Worm (Caenorhabditis elegans) whole organism, L4 larva: ENCODE results near the gene K02E7.11.

Experiments
- D1046.2 ChIP-seq: fragments of 200-800 bp; sonication (Bioruptor generic); IDR thresholded peaks from 2 replicates; pipeline ENCODE4 v1.3.6; 2022; ENCODE audit warnings: missing genetic modification characterization, missing compliant biosample characterization
- F10B5.3 ChIP-seq: sonication (generic microtip); optimal IDR thresholded peaks from 2 replicates; lab custom pipeline; 2016; ENCODE audit warnings: mild to moderate bottlenecking, missing genetic modification characterization, missing compliant biosample characterization
- F37D6.2 ChIP-seq: sonication (generic microtip); optimal IDR thresholded peaks from 2 replicates; lab custom pipeline; 2016; ENCODE audit warnings: mild to moderate bottlenecking, missing genetic modification characterization, missing compliant biosample characterization
- F44E2.7 ChIP-seq: fragments of 200-800 bp; sonication (Bioruptor generic); IDR thresholded peaks from 2 replicates; pipeline ENCODE4 v2.1.2; 2022; ENCODE audit warnings: missing genetic modification characterization, missing compliant biosample characterization
- F49E8.2 ChIP-seq: sonication (generic microtip); optimal IDR thresholded peaks from 2 replicates; lab custom pipeline; 2016; ENCODE audit warnings: missing compliant biosample characterization, mild to moderate bottlenecking, missing genetic modification characterization, borderline replicate concordance
- T20F7.1 ChIP-seq: fragments of 200-800 bp; sonication (Bioruptor generic); optimal IDR thresholded peaks from 2 replicates; lab custom pipeline; 2018; ENCODE audit warnings: mild to moderate bottlenecking, missing genetic modification characterization, missing compliant biosample characterization
- Y105C5A.15 ChIP-seq: fragments of 200-800 bp; sonication (Bioruptor generic); IDR thresholded peaks from 2 replicates; pipeline ENCODE4 v1.3.6; 2022; ENCODE audit warnings: missing genetic modification characterization, missing compliant biosample characterization
- Y5F2A.4 ChIP-seq: fragments of 200-800 bp; sonication (Bioruptor generic); optimal IDR thresholded peaks from 2 replicates; lab custom pipeline; 2018; ENCODE audit warnings: mild to moderate bottlenecking, missing genetic modification characterization, missing compliant biosample characterization
- Y75B8A.6 ChIP-seq: fragments of 200-800 bp; sonication (Bioruptor generic); IDR thresholded peaks from 2 replicates; pipeline ENCODE4 v1.3.6; 2022; ENCODE audit warnings: missing genetic modification reagents, missing genetic modification characterization, missing compliant biosample characterization
- aly-2 ChIP-seq: sonication (generic microtip); optimal IDR thresholded peaks from 2 replicates; lab custom pipeline; 2018; ENCODE audit warnings: missing biosample characterization, missing genetic modification characterization
- ceh-32 ChIP-seq: sonication (generic microtip); optimal IDR thresholded peaks from 2 replicates; lab custom pipeline; 2016; ENCODE audit warnings: mild to moderate bottlenecking, missing genetic modification characterization, missing compliant biosample characterization; ENCODE audit not compliant: poor library complexity
- ceh-62 ChIP-seq: sonication (generic microtip); optimal IDR thresholded peaks from 2 replicates; lab custom pipeline; 2017; ENCODE audit warnings: missing biosample characterization, missing genetic modification characterization
- ceh-82 ChIP-seq: sonication (generic microtip); optimal IDR thresholded peaks from 2 replicates; lab custom pipeline; 2017; ENCODE audit warnings: missing biosample characterization, missing genetic modification characterization
- ctbp-1 ChIP-seq: fragments of 200-800 bp; sonication (Bioruptor generic); IDR thresholded peaks from 2 replicates; pipeline ENCODE4 v1.3.6; 2022; ENCODE audit warnings: missing genetic modification reagents, missing genetic modification characterization, missing compliant biosample characterization
- daf-12 ChIP-seq: fragments of 150-350 bp; optimal IDR thresholded peaks from 2 replicates; lab custom pipeline; 2014; ENCODE audit warnings: missing biosample characterization, missing genetic modification reagents, missing genetic modification characterization
- daf-16 ChIP-seq, 3 experiments: sonication (generic microtip); optimal IDR thresholded peaks; 2 replicates each; lab custom pipeline; 2016 to 2017; ENCODE audit warnings: missing genetic modification characterization in 3 of 3, missing genetic modification reagents in 3 of 3, mild to moderate bottlenecking in 2 of 3, missing compliant biosample characterization in 2 of 3, missing biosample characterization in 1 of 3, moderate library complexity in 1 of 3
- daf-19 ChIP-seq: fragments of 200-800 bp; sonication (Bioruptor generic); conservative IDR thresholded peaks from 2 replicates; pipeline ENCODE4 v1.3.6; 2022; ENCODE audit warnings: missing genetic modification characterization, missing compliant biosample characterization
- dmd-8 ChIP-seq: fragments of 200-800 bp; sonication (Bioruptor generic); IDR thresholded peaks from 2 replicates; pipeline ENCODE4 v1.3.6; 2022; ENCODE audit warnings: missing genetic modification characterization, missing compliant biosample characterization
- dmd-9 ChIP-seq: fragments of 200-800 bp; sonication (Bioruptor generic); IDR thresholded peaks from 2 replicates; pipeline ENCODE4 v1.3.6; 2022; ENCODE audit warnings: missing genetic modification reagents, missing genetic modification characterization, missing compliant biosample characterization
- duxl-1 ChIP-seq: sonication (generic microtip); optimal IDR thresholded peaks from 2 replicates; lab custom pipeline; 2016; ENCODE audit warnings: mild to moderate bottlenecking, missing genetic modification characterization, moderate library complexity, missing compliant biosample characterization; ENCODE audit not compliant: poor library complexity
- egl-43 ChIP-seq: fragments of 200-800 bp; sonication (Bioruptor generic); IDR thresholded peaks from 2 replicates; pipeline ENCODE4 v1.3.6; 2022; ENCODE audit warnings: missing genetic modification reagents, missing genetic modification characterization, missing compliant biosample characterization
- fkh-10 ChIP-seq: fragments of 150-350 bp; optimal IDR thresholded peaks from 2 replicates; lab custom pipeline; 2014; ENCODE audit warnings: missing biosample characterization, missing genetic modification reagents, missing genetic modification characterization
- gei-8 ChIP-seq: fragments of 200-800 bp; sonication (Bioruptor generic); optimal IDR thresholded peaks from 2 replicates; lab custom pipeline; 2018; ENCODE audit warnings: mild to moderate bottlenecking, missing genetic modification characterization, missing compliant biosample characterization
- hlh-30 ChIP-seq: sonication (generic microtip); optimal IDR thresholded peaks from 2 replicates; lab custom pipeline; 2017; ENCODE audit warnings: antibody characterized with exemption, mild to moderate bottlenecking, missing genetic modification characterization, missing compliant biosample characterization; ENCODE audit not compliant: insufficient read depth
- hmg-1.1 ChIP-seq: fragments of 200-800 bp; sonication (Bioruptor generic); IDR thresholded peaks from 2 replicates; pipeline ENCODE4 v1.3.6; 2022; ENCODE audit warnings: missing genetic modification reagents, missing genetic modification characterization, missing compliant biosample characterization
- lin-1 ChIP-seq: fragments of 200-800 bp; sonication (Bioruptor generic); IDR thresholded peaks from 2 replicates; pipeline ENCODE4 v1.3.6; 2022; ENCODE audit warnings: missing genetic modification reagents, missing genetic modification characterization, missing compliant biosample characterization
- lin-13 ChIP-seq: fragments of 150-350 bp; optimal IDR thresholded peaks from 2 replicates; lab custom pipeline; 2014; ENCODE audit warnings: missing biosample characterization, missing genetic modification reagents, missing genetic modification characterization
- lin-38 ChIP-seq: fragments of 200-800 bp; sonication (Bioruptor generic); IDR thresholded peaks from 2 replicates; pipeline ENCODE4 v1.3.6; 2022; ENCODE audit warnings: missing genetic modification reagents, missing genetic modification characterization, missing compliant biosample characterization
- lin-39 ChIP-seq: fragments of 150-350 bp; optimal IDR thresholded peaks from 2 replicates; lab custom pipeline; 2014; ENCODE audit warnings: missing biosample characterization, missing genetic modification reagents, missing genetic modification characterization
- mdl-1 ChIP-seq, 2 experiments: fragments of 150-350 bp in 1 of 2; sonication (generic microtip) in 1 of 2; optimal IDR thresholded peaks; 2 replicates each; lab custom pipeline; 2014 to 2017; ENCODE audit warnings: missing biosample characterization in 2 of 2, missing genetic modification characterization in 2 of 2
- mep-1 ChIP-seq: fragments of 150-350 bp; sonication (generic microtip); optimal IDR thresholded peaks from 3 replicates; lab custom pipeline; 2014; ENCODE audit warnings: missing biosample characterization, missing genetic modification characterization
- mxl-3 ChIP-seq: fragments of 200-800 bp; sonication (Bioruptor generic); optimal IDR thresholded peaks from 2 replicates; lab custom pipeline; 2018; ENCODE audit warnings: mild to moderate bottlenecking, missing genetic modification characterization, missing compliant biosample characterization
- nhr-237 ChIP-seq: sonication (generic microtip); optimal IDR thresholded peaks from 2 replicates; lab custom pipeline; 2017; ENCODE audit warnings: missing biosample characterization, missing genetic modification characterization
- nhr-76 ChIP-seq: fragments of 150-350 bp; optimal IDR thresholded peaks from 2 replicates; lab custom pipeline; 2014; ENCODE audit warnings: missing biosample characterization, missing genetic modification characterization
- pha-4 ChIP-seq, 2 experiments: fragments of 150-350 bp in 1 of 2; fragments of 200-800 bp in 1 of 2; sonication (Bioruptor generic) in 1 of 2; IDR thresholded peaks in 1 of 2; optimal IDR thresholded peaks in 1 of 2; 2 replicates each; pipeline versions ENCODE4 v1.3.6 to Lab custom; 2014 to 2022; ENCODE audit warnings: missing genetic modification characterization in 2 of 2, missing genetic modification reagents in 2 of 2, missing biosample characterization in 1 of 2, missing compliant biosample characterization in 1 of 2
- php-3 ChIP-seq: fragments of 200-800 bp; sonication (Bioruptor generic); IDR thresholded peaks from 2 replicates; pipeline ENCODE4 v1.3.6; 2022; ENCODE audit warnings: missing genetic modification reagents, missing genetic modification characterization, missing compliant biosample characterization
- rbr-2 ChIP-seq: sonication (generic microtip); optimal IDR thresholded peaks from 2 replicates; lab custom pipeline; 2016; ENCODE audit warnings: missing genotype, missing genetic modification characterization, missing compliant biosample characterization
- snpc-1.2 ChIP-seq: fragments of 200-800 bp; sonication (Bioruptor generic); IDR thresholded peaks from 2 replicates; pipeline ENCODE4 v1.3.6; 2022; ENCODE audit warnings: missing genetic modification reagents, missing genetic modification characterization, missing compliant biosample characterization
- snpc-4 ChIP-seq: fragments of 150-350 bp; optimal IDR thresholded peaks from 2 replicates; lab custom pipeline; 2014; ENCODE audit warnings: missing biosample characterization, missing genetic modification characterization
- spr-3 ChIP-seq: fragments of 200-800 bp; sonication (Bioruptor generic); optimal IDR thresholded peaks from 2 replicates; lab custom pipeline; 2018; ENCODE audit warnings: mild to moderate bottlenecking, missing genetic modification characterization, missing compliant biosample characterization
- tag-97 ChIP-seq: fragments of 200-800 bp; sonication (Bioruptor generic); IDR thresholded peaks from 2 replicates; pipeline ENCODE4 v1.3.6; 2022; ENCODE audit warnings: missing genetic modification characterization, missing compliant biosample characterization
- tra-1 ChIP-seq: fragments of 200-800 bp; sonication (Bioruptor generic); IDR thresholded peaks from 2 replicates; pipeline ENCODE4 v1.3.6; 2022; ENCODE audit warnings: missing genetic modification reagents, missing genetic modification characterization, missing compliant biosample characterization
- zfp-2 ChIP-seq: sonication (generic microtip); optimal IDR thresholded peaks from 2 replicates; lab custom pipeline; 2016; ENCODE audit warnings: mild to moderate bottlenecking, missing genetic modification characterization, missing compliant biosample characterization
- ztf-11 ChIP-seq: fragments of 150-350 bp; optimal IDR thresholded peaks from 2 replicates; lab custom pipeline; 2014; ENCODE audit warnings: missing biosample characterization, missing genetic modification characterization
- ztf-7 ChIP-seq: fragments of 150-350 bp; optimal IDR thresholded peaks from 2 replicates; lab custom pipeline; 2014; ENCODE audit warnings: missing biosample characterization, missing genetic modification characterization

Gene K02E7.11

DNA sequence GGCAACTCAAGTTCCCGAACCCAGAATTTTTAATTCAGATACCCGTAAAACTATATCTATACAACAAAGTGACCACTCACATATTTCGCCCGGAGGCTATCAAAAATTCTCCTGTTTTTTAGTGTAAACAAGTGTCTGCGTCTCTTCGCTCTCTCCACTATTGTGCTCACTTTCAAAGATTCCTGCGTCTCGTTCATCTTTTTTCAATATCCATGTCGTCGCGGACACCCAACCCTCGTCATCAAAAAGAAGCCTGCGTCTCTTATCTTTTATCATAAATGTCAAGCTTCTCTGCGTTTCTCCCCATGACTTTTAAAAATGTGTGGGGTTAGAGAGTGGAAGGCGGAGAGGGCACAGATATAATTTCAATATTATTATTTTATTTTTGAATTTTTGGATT lies 9.6 kb upstream of the K02E7.11 start (continued):
- TF ChIP-seq ctbp-1 (GFP tag; lab: Robert Waterston, UW) (no peak), hmg-1.1 (GFP tag; lab: Robert Waterston, UW) (peak; percentile 41; the same call in 1 of the 2 replicates), F37D6.2 (peak; percentile 20), mdl-1 (tag; optimal IDR thresholded peaks at IDR 0.05; lab: Kevin White, UChicago) (peak in 1 of 2 experiments; percentile 65), mep-1 (tag; lab: Kevin White, UChicago) (peak; percentile 26), rbr-2 (tag; lab: Kevin White, UChicago) (peak; percentile 58), daf-16 (GFP tag; optimal IDR thresholded peaks at IDR 0.05; lab: Kevin White, UChicago) (peak in 1 of 2 experiments; percentile 74), daf-16 (tag; optimal IDR thresholded peaks at IDR 0.05; lab: Kevin White, UChicago) (peak; percentile 17)

- TF ChIP-seq dmd-9 (GFP tag; lab: Robert Waterston, UW) = no peak
- no peak for TF ChIP-seq dmd-8
- no peak for TF ChIP-seq ceh-32 (tag; lab: Kevin White, UChicago)
- TF ChIP-seq duxl-1 = no peak
- TF ChIP-seq lin-38 (GFP tag; lab: Robert Waterston, UW) = no peak
- TF ChIP-seq F10B5.3 = no peak
These were observed 7.5 kb upstream of the K02E7.11 start, which contains the start of gene K02E7.1 for ce11 chrII:1082859-1083258. K02E7.1 (plus strand) TSS chrII:1083159.

DNA sequence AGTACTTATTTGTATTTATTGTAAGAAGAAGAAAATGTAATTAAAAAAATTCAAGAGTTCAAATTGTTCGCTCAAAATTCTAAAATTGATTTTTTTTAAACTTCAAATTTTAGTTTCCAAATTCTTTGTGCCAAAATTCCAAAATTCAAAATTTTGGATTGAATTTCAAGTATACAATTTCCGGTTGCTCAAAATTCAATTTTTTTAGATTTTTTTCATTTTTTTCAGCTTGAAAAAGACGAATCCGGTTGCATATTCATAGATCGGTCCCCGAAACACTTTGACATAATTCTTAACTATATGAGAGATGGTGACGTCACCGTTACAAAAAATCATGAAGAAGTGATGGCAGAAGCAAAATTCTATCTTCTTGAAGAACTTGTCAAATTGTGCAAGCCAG lies 3.2 kb downstream of the K02E7.11 start, which contains the start of gene K02E7.4:
Gene K02E7.4, plus strand, starts transcription at position 301 of the 400 bp plus-strand sequence.
- TF ChIP-seq daf-19 (GFP tag; lab: Robert Waterston, UW) (no peak), F49E8.2 (tag; lab: Kevin White, UChicago) (no peak), nhr-76 (no peak), ceh-62 (no peak), lin-38 (GFP tag; lab: Robert Waterston, UW) (no peak), daf-12 (tag; lab: Kevin White, UChicago) (no peak), ceh-82 (tag; lab: Kevin White, UChicago) (no peak), fkh-10 (no peak), Y75B8A.6 (GFP tag; lab: Robert Waterston, UW) (no peak), hlh-30 (tag; lab: Kevin White, UChicago) (no peak), mxl-3 (GFP tag; lab: Kevin White, UChicago) (no peak)
- TF ChIP-seq, all 104 proteins: peak for 0

ce11 chrII:1071432-1071831 lies 3.9 kb downstream of the K02E7.11 start:
- no peak for TF ChIP-seq Y5F2A.4 (GFP tag; lab: Kevin White, UChicago)
- no peak for TF ChIP-seq snpc-1.2 (GFP tag; lab: Robert Waterston, UW)
- no peak for TF ChIP-seq tra-1 (GFP tag; lab: Robert Waterston, UW)
- no peak for TF ChIP-seq nhr-237 (tag; lab: Kevin White, UChicago)
- TF ChIP-seq snpc-4 (tag; lab: Kevin White, UChicago) = no peak
- no peak for TF ChIP-seq aly-2
- no peak for TF ChIP-seq gei-8
- TF ChIP-seq zfp-2 (tag; lab: Kevin White, UChicago) = no peak
- no peak for TF ChIP-seq F10B5.3
- TF ChIP-seq duxl-1 = no peak

ce11 chrII:1070875-1071274 lies 4.4 kb downstream of the K02E7.11 start, which contains the start of gene K02E7.12:
K02E7.12 (plus strand) TSS chrII:1071175.
- TF ChIP-seq pha-4 (GFP tag; IDR thresholded peaks at IDR 0.05; lab: Robert Waterston, UW) = no peak
- no peak for TF ChIP-seq pha-4 (tag; optimal IDR thresholded peaks at IDR 0.05; lab: Kevin White, UChicago)
- TF ChIP-seq lin-1 (GFP tag; lab: Robert Waterston, UW) = no peak
- no peak for TF ChIP-seq ztf-11 (tag; lab: Kevin White, UChicago)
- TF ChIP-seq T20F7.1 (GFP tag; lab: Kevin White, UChicago) = no peak
- TF ChIP-seq F44E2.7 (GFP tag; lab: Robert Waterston, UW) = no peak
- TF ChIP-seq D1046.2 (GFP tag; lab: Robert Waterston, UW) = no peak
- no peak for TF ChIP-seq ztf-7 (tag; lab: Kevin White, UChicago)
- TF ChIP-seq lin-13 = no peak
- no peak for TF ChIP-seq mxl-3 (GFP tag; lab: Kevin White, UChicago)
- TF ChIP-seq tag-97 (GFP tag; lab: Robert Waterston, UW) = no peak
- no peak for TF ChIP-seq spr-3 (GFP tag; lab: Kevin White, UChicago)
- no peak for TF ChIP-seq lin-39 (tag; lab: Kevin White, UChicago)
- no peak for TF ChIP-seq Y105C5A.15 (GFP tag; lab: Robert Waterston, UW)
- no peak for TF ChIP-seq php-3
- TF ChIP-seq egl-43 (GFP tag; lab: Robert Waterston, UW) = no peak
